Worm (Caenorhabditis elegans): ENCODE results near the gene Y38H6C.8.
"Not testable (repeated sequence)": the region's sequence is repeated elsewhere in the genome, so short reads cannot be mapped to it uniquely, and the experiment has no call there.

Y38H6C.8 gene

DNA sequence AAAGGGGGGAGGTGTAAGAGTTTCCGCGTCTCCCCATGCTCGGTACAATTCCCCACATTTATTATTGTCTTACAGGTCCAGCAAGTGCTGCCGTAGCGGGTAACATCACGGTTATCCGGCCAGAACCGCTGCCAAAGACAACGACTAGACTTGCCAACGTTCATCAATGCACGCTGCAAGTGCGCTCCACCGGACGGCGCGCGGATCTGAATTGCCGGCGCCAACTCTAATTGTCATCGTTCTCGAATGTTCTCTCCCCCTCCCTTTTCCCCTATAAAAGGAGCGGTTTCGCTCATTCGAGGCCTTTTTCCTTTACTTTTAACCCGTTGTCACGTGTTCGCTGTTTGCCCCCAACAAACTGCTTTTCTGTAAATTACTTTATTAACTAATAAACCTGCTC, at the start of gene Y38H6C.8:
Gene Y38H6C.8 (plus strand): TSS at position 301 of the 400 bp plus-strand sequence.
- TF ChIP-seq hmg-4 (GFP tag; optimal IDR thresholded peaks at IDR 0.05); pes-1 (GFP tag; IDR thresholded peaks at IDR 0.05); tbx-37 (GFP tag; conservative IDR thresholded peaks at IDR 0.05): not testable (repeated sequence)

DNA sequence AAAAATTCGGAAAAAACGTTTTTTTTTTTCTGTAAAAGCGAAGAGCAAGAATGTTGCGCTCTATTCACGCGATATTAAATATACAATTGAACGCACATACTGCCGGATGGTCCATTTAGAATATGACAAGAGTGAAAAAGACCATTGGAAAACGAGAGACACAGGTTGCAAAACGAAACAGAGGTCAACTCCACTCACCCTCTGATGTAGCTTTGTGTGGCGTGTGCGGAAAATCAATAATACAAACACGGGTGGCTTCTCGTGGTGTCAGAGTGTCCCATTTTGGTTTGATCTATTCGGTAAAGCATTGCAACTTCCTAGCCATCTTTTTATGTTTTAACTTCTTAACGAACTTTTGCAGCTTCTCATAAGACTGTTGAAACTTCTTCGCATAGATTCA, 49.0 kb upstream of the Y38H6C.8 start:
- TF ChIP-seq ceh-36 (tag; optimal IDR thresholded peaks at IDR 0.05): no peak
- peak; percentile 9 for TF ChIP-seq hmg-4 (GFP tag; optimal IDR thresholded peaks at IDR 0.05)

DNA sequence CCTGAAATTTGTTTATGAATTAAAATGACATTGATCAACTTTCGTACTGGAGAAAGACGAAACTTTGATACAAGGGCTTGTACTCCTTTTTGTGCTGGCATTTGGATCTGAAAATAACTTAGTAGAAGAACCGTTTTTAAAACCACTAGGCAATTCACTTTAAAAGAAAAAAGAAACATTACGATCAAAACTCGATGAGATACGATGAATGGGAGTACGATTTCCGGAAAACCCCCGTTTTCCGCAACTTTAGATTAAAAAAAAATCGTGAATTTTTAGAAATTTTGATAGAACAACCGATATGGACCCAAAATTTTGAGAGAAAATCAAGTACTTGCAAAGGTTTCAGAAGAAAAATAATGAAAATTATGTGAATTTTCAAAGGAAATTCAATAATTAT, 43.4 kb upstream of the Y38H6C.8 start, which contains the start of gene B0250.8:
Gene B0250.8 (minus strand): TSS at position 101 of the 400 bp plus-strand sequence.
- TF ChIP-seq ets-7 (tag; optimal IDR thresholded peaks at IDR 0.05) (no peak), ama-1 (optimal IDR thresholded peaks at IDR 0.05) (no peak)

DNA sequence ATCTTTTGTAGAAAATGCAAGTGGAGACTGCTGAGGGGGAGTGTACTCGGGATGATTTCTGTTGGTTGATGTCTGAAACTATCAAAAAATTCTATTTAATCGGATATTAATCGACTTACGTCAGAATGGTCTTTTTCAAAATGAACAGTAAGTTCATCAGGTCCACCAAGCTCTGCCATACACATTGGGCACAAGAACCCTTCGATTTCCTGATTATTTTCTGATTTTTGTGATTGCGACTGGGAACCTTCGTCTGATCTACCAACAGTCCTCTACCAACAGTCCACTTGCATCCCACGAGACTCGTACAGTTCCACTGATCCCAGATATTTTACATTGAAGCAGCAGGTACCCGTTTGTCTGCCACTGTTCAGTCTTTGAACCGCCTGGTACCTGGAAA, 38.7 kb upstream of the Y38H6C.8 start:
- no peak for TF ChIP-seq B0310.2 (tag; optimal IDR thresholded peaks at IDR 0.05)
- no peak for TF ChIP-seq flt-1 (GFP tag; IDR thresholded peaks at IDR 0.05)

DNA sequence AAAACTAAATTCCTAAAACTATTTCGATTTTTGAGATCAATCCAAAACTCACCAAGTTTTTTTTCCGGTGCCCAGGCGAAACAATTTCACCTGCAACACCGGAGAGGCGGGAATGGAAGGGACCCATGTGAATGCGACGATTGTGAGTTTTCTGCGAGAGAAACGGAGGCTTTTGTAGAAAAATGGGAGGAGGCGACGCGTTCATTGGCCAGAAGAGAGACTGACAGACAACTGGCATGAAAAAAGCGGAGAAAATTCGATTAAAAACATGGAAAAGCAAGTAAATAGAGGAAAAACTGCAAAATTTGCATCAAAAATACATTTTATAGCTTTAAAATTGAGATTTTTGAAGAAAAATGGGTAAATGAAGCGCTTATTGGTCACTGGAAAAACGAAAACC, 37.9 kb upstream of the Y38H6C.8 start, which contains the start of gene B0250.7:
Gene B0250.7 (minus strand): TSS at position 232 of the 400 bp plus-strand sequence.
- TF ChIP-seq tbx-37 (GFP tag; conservative IDR thresholded peaks at IDR 0.05): no peak
- no peak for TF ChIP-seq hnd-1 (tag; optimal IDR thresholded peaks at IDR 0.05)
- TF ChIP-seq sea-1 (GFP tag; conservative IDR thresholded peaks at IDR 0.05): no peak
- TF ChIP-seq flt-1 (GFP tag; IDR thresholded peaks at IDR 0.05): no peak
- no peak for TF ChIP-seq ceh-13 (GFP tag; optimal IDR thresholded peaks at IDR 0.05)
- TF ChIP-seq pes-1 (GFP tag; IDR thresholded peaks at IDR 0.05): no peak

DNA sequence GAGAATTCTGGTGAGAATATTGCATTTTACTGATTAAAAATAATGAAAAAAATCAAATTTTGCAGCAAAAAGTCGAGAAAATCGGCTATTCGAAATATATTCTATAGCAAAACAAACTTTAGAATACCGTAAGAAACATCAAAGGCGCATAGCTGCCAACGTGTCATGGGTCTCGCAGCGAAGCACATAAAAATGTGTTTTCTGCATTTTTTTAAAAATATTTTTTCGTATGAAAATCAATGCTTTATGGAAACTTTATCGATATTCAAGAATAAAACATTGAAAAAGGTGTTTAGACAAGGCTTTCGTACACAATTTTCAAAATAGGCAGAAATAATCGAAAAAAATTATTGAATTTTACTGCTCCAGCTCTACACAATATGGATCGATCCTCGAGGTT, 37.2 kb upstream of the Y38H6C.8 start:
- TF ChIP-seq tbx-11 (GFP tag; IDR thresholded peaks at IDR 0.05) (no peak), ceh-36 (tag; optimal IDR thresholded peaks at IDR 0.05) (no peak), hmg-4 (GFP tag; optimal IDR thresholded peaks at IDR 0.05) (no peak), ceh-13 (GFP tag; optimal IDR thresholded peaks at IDR 0.05) (no peak), hmbx-1 (tag; optimal IDR thresholded peaks at IDR 0.05) (no peak), B0310.2 (tag; optimal IDR thresholded peaks at IDR 0.05) (no peak)

DNA sequence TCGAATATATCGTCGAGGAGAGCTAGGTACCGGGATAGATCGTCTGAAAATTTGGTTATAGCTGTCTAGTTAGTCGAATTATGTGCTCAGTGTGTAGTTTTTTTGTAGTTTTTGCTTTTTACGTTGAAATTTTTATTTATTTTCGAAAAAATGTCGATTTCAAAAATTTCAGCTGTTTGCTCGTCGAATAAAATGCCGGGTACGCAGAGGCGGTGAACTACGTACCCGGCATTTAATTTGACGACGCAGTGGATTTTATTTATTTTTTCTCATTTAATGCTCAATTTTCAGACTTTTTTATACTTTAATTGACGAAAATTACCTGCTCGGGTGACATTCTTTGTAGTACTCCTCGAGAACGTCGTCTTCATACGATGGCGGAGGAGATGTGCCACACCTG, 36.8 kb upstream of the Y38H6C.8 start:
- TF ChIP-seq tra-4 (tag; optimal IDR thresholded peaks at IDR 0.05) (no peak), tbx-11 (GFP tag; IDR thresholded peaks at IDR 0.05) (no peak), hnd-1 (tag; optimal IDR thresholded peaks at IDR 0.05) (no peak)

DNA sequence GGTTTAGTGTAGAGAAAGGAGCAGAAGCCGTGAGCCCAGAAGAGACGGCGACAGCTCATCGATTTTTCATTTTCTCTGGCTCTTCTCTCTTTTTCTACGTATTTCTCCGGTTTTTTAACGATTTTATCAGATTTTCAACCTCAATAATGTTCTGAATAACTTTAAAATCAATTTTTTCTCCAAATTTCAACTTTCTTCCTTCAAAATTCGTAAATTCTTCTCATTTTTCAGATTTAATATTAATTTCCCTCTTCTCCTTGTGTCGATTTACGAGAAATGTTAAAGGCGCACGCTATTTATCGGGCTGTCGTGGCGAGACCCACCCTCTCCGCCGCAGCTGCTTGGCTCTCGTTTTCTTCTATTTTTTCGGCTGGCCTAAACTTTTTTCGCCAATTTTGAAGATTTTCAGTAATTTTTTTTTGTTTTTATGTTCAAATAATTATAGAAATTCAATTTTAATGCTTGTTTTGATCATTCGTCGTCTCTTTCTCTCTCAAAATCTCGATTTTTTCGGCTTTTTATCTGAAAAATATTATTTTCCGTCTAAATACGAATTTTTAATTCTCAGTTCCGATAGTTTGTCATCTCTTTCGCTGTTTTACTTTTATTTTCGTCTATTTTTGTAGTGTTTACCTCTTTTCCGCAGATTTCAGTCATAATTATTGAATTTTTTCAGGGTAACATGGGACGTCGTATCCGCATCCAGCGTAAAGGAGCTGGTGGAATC, 34.6 kb upstream of the Y38H6C.8 start, which contains the start of the genes calf-1 and rpl-2:
Gene calf-1 (minus strand): TSS at position 77 of the 727 bp plus-strand sequence.
Gene rpl-2 (plus strand): TSS at position 677 of the 727 bp plus-strand sequence.
- no peak for TF ChIP-seq hmbx-1 (tag; optimal IDR thresholded peaks at IDR 0.05)
- no peak for TF ChIP-seq tra-4 (tag; optimal IDR thresholded peaks at IDR 0.05)
- no peak for TF ChIP-seq ceh-13 (GFP tag; optimal IDR thresholded peaks at IDR 0.05)
- TF ChIP-seq flt-1 (GFP tag; IDR thresholded peaks at IDR 0.05): 0 out of 2 replicates have a peak, but pooled peaks have one; percentile 15

DNA sequence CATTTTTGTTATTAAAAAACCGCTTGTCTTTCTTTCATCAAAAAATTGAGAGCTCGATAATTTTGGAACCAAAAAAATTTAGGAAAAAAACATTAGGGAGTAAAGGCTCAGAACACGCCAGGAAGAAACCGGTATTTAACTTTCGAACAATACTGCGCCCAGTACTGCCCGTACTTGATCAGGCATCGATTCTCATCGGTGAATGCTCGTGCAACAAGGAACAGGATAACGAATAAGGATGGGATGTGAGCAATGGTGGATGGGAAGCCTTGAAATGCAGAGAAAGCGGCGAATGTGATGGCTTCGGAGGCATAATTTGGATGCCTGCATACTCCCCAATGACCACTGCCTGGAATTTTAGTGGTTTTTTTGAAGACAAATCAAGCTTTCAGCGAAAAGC, 33.0 kb upstream of the Y38H6C.8 start:
- no peak for TF ChIP-seq ceh-13 (GFP tag; optimal IDR thresholded peaks at IDR 0.05)
- no peak for TF ChIP-seq ceh-36 (tag; optimal IDR thresholded peaks at IDR 0.05)
- no peak for TF ChIP-seq tbx-11 (GFP tag; IDR thresholded peaks at IDR 0.05)
- TF ChIP-seq tra-4 (tag; optimal IDR thresholded peaks at IDR 0.05): no peak
- TF ChIP-seq flt-1 (GFP tag; IDR thresholded peaks at IDR 0.05): no peak
- TF ChIP-seq hnd-1 (tag; optimal IDR thresholded peaks at IDR 0.05): no peak

DNA sequence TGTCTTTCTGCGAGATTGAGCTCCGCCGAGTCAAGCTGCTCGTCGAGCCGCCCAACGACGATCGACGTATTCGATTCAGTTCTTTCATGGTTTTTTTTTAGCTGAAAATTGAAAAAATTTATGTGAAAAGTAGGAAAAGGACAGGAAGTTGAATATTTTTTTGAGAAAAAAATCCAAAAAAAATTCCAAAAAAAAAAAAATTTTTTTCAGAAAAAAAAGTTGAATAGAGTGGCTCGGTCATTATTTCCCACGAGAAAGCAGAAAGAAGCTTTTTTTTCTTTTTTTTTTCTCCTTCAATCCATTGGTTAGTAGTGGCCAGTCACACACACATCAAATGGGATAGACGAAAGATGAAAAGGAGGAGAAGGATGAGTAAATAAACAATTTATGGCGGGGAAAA, 28.5 kb upstream of the Y38H6C.8 start, which contains the start of gene dhcr-7:
Gene dhcr-7 (minus strand): TSS at position 101 of the 400 bp plus-strand sequence.
- no peak for TF ChIP-seq tbx-11 (GFP tag; IDR thresholded peaks at IDR 0.05)
- no peak for TF ChIP-seq hnd-1 (tag; optimal IDR thresholded peaks at IDR 0.05)
- no peak for TF ChIP-seq aly-1 (tag; optimal IDR thresholded peaks at IDR 0.05)
- no peak for TF ChIP-seq scrt-1 (GFP tag; IDR thresholded peaks at IDR 0.05)

DNA sequence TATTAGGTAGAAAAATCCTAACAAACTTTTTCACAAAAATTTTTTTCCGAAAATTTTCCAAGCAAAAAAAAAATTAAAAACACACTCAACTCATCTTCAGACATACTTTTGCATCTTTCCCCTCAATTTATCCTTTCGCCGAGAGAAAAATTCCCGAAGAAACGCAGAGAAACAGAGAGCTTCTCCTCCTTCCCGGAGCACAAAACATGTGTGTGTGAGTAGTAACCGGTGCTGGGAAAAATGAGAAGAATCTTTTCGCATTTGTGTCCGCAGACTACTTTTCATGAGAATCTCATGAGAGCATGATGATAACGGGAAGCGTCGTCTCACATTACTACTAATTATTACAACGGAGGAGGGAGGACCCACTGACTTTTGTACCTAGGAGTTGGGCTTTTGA, 27.2 kb upstream of the Y38H6C.8 start:
- TF ChIP-seq hmg-4 (GFP tag; optimal IDR thresholded peaks at IDR 0.05) (no peak), tra-4 (tag; optimal IDR thresholded peaks at IDR 0.05) (no peak), tbx-37 (GFP tag; conservative IDR thresholded peaks at IDR 0.05) (no peak), B0310.2 (tag; optimal IDR thresholded peaks at IDR 0.05) (no peak), scrt-1 (GFP tag; IDR thresholded peaks at IDR 0.05) (no peak), hmbx-1 (tag; optimal IDR thresholded peaks at IDR 0.05) (no peak), tbx-11 (GFP tag; IDR thresholded peaks at IDR 0.05) (no peak), ama-1 (optimal IDR thresholded peaks at IDR 0.05) (no peak), hnd-1 (tag; optimal IDR thresholded peaks at IDR 0.05) (no peak), ceh-13 (GFP tag; optimal IDR thresholded peaks at IDR 0.05) (no peak), flt-1 (GFP tag; IDR thresholded peaks at IDR 0.05) (no peak), aly-1 (tag; optimal IDR thresholded peaks at IDR 0.05) (no peak), sea-1 (GFP tag; conservative IDR thresholded peaks at IDR 0.05) (no peak)

Data from whole organism, early embryonic.